Worm (Caenorhabditis elegans): ENCODE results near the gene srw-56.

ce11 chrV:15932390-15932789, 20.3 kb downstream of the srw-56 start, which contains the start of gene srw-26:
- no peak for TF ChIP-seq ama-1 (optimal IDR thresholded peaks at IDR 0.05)
- no peak for TF ChIP-seq ets-7 (tag; optimal IDR thresholded peaks at IDR 0.05)
- TF ChIP-seq hmbx-1 (tag; optimal IDR thresholded peaks at IDR 0.05), result no peak
- TF ChIP-seq F13C5.2 (tag; optimal IDR thresholded peaks at IDR 0.05), result no peak
- TF ChIP-seq flt-1 (GFP tag; IDR thresholded peaks at IDR 0.05), result no peak
- TF ChIP-seq tbx-37 (GFP tag; conservative IDR thresholded peaks at IDR 0.05), result no peak
- no peak for TF ChIP-seq hnd-1 (tag; optimal IDR thresholded peaks at IDR 0.05)
